Fruit fly (Drosophila melanogaster): Measurements from ENCODE around the gene PGAP1.

PGAP1 gene

DNA sequence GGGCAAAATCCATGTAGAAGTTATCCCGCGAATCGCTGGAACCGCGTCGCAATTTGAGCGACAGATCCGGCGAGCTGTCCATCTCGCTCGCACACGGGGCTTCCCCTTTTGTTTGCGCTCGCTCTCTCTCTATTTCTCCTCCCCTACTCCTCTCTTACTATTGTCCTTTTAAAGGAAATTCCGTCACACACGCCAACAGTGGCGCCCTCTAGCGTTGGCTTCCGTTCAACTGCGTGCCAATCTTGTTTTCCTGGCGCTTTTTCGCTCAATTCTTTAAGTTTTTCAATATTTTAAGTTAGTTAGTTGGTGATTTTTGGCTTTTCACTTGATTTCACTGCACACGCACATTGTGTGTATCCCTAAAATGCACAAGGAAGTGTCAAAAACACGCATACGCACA lies 27.3 kb downstream of the PGAP1 start:
- TF ChIP-seq Hr96 (GFP tag; optimal IDR thresholded peaks at IDR 0.05) (no peak), Clk (GFP tag; optimal IDR thresholded peaks at IDR 0.05) (no peak), pad (GFP tag; optimal IDR thresholded peaks at IDR 0.05) (peak; percentile 53), toe (GFP tag; optimal IDR thresholded peaks at IDR 0.05) (no peak), tj (GFP tag; optimal IDR thresholded peaks at IDR 0.05) (no peak)

DNA sequence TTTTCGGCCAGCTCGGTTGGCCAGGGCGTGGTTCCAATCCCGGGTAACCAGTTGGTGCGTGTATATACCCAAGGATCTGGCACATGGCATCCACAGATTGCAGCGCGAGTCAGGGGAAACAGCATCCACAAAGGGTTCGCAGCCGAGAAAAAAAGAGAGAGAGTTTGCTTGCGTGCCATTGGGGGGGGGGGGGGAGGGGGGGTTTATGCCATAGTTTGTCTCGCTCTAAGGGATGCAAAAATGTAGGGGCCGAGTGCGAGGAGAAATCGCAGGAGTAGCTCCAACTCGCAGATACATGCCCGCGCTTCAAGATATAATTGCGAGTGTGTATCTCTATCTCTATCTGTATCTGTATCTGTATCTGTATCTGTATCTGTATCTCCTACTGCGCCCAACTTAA lies 39.3 kb downstream of the PGAP1 start:
- TF ChIP-seq CG5204 (GFP tag; optimal IDR thresholded peaks at IDR 0.05) (no peak), pad (GFP tag; optimal IDR thresholded peaks at IDR 0.05) (peak; percentile 96), cic (GFP tag; optimal IDR thresholded peaks at IDR 0.05) (no peak)

DNA sequence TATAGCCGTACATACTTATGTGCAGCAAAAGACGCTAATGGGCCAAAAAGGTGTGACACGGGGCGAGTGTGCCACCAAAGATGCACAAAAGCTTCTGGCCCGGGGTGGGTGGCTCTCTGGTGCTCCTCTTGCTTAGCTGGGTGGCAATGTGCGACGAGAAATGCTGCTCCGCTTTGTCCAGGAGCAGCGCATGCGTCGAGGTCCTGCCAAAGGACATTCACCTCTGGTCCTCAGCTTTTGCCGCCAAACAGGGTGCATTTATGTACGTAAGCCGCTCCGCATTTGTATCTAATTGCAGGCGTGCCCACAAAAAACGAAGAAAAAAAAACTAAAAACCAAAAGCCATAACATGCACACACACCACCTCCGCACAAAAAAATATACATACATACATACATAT lies 39.9 kb downstream of the PGAP1 start:
- TF ChIP-seq kay (GFP tag; ENCODE audit: borderline replicate concordance), result no peak
- TF ChIP-seq ovo (GFP tag; optimal IDR thresholded peaks at IDR 0.05), result no peak
- no peak for TF ChIP-seq Mnt (GFP tag; optimal IDR thresholded peaks at IDR 0.05)
- TF ChIP-seq CG5204 (GFP tag; optimal IDR thresholded peaks at IDR 0.05), result no peak
- TF ChIP-seq bab1 (GFP tag; optimal IDR thresholded peaks at IDR 0.05), result no peak
- TF ChIP-seq CG1620 (GFP tag; optimal IDR thresholded peaks at IDR 0.05), result no peak
- no peak for TF ChIP-seq CG7101 (tag; optimal IDR thresholded peaks at IDR 0.05)
- TF ChIP-seq Crg-1 (GFP tag; optimal IDR thresholded peaks at IDR 0.05), result no peak
- no peak for TF ChIP-seq CG11617 (GFP tag; optimal IDR thresholded peaks at IDR 0.05)
- TF ChIP-seq CG33017 (tag; optimal IDR thresholded peaks at IDR 0.05), result no peak
- TF ChIP-seq CG7045 (GFP tag; optimal IDR thresholded peaks at IDR 0.05), result no peak
- TF ChIP-seq tj (GFP tag; optimal IDR thresholded peaks at IDR 0.05), result no peak
- TF ChIP-seq pad (GFP tag; optimal IDR thresholded peaks at IDR 0.05), result no peak
- no peak for TF ChIP-seq Hr96 (GFP tag; optimal IDR thresholded peaks at IDR 0.05)
- no peak for TF ChIP-seq cnc (optimal IDR thresholded peaks at IDR 0.05)
- TF ChIP-seq toe (GFP tag; optimal IDR thresholded peaks at IDR 0.05), result no peak
- no peak for TF ChIP-seq Clk (GFP tag; optimal IDR thresholded peaks at IDR 0.05)
- TF ChIP-seq cic (GFP tag; optimal IDR thresholded peaks at IDR 0.05), result no peak

DNA sequence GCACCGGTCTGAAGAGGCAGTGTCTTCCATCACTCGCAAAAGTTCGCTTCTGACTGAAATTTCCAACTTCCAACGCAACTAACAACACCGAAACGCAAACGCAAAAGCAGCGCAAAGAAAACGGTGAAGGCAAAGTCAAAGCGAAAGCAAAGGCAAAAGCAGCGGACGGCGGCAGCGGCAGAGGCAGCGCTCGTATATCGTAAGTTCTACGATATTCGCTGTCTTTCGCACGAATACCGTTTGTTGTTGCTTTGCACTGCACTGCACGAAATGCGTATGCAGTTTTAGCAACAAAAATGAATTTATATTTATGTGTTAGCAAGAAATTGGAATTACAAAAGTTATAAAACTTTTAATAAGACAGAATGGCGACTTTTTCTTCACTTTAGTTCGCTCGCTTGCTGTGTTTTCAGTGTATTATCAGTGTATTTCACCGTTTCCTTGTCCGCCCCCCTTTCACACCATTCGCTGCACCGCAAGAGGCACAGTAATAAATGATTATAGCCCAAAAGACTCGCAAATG lies 40.8 kb downstream of the PGAP1 start, which contains the start of gene OtopLa:
TSS of gene OtopLa (minus strand) at position 51 of the 523 bp plus-strand sequence.
- peak; percentile 15 for TF ChIP-seq bab1 (GFP tag; optimal IDR thresholded peaks at IDR 0.05)
- TF ChIP-seq ovo (GFP tag; optimal IDR thresholded peaks at IDR 0.05), result no peak
- TF ChIP-seq CG7045 (GFP tag; optimal IDR thresholded peaks at IDR 0.05), result peak; percentile 53
- peak; percentile 5 for TF ChIP-seq CG11617 (GFP tag; optimal IDR thresholded peaks at IDR 0.05)
- TF ChIP-seq cnc (optimal IDR thresholded peaks at IDR 0.05), result no peak
- no peak for TF ChIP-seq Mnt (GFP tag; optimal IDR thresholded peaks at IDR 0.05)
- peak; percentile 23 for TF ChIP-seq toe (GFP tag; optimal IDR thresholded peaks at IDR 0.05)
- no peak for TF ChIP-seq Crg-1 (GFP tag; optimal IDR thresholded peaks at IDR 0.05)
- no peak for TF ChIP-seq kay (GFP tag; ENCODE audit: borderline replicate concordance)
- peak; percentile 51 for TF ChIP-seq CG12768 (GFP tag; optimal IDR thresholded peaks at IDR 0.05)
- TF ChIP-seq CG7101 (tag; optimal IDR thresholded peaks at IDR 0.05), result peak; percentile 20
- TF ChIP-seq CG5204 (GFP tag; optimal IDR thresholded peaks at IDR 0.05), result peak; percentile 45
- TF ChIP-seq CG33017 (tag; optimal IDR thresholded peaks at IDR 0.05), result peak; percentile 51

DNA sequence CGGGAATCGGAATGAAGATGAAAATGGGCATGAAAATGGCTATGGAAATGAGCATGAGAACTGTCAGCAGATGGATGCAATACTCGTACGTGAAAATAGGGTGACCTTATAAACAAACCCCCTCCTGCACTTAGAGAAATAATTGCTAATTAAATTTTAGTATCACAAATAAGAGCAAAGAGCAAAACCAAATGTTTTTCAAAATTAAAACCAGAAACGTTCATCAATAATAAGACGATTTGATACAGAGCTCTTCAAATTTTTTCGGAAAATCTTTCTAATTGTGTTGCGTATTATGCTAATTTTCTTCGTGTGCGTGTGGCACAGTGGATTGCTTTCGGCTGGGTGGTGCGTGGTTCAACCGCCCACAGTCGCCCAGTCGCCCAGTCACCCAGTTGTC lies 43.0 kb downstream of the PGAP1 start:
- no peak for TF ChIP-seq tj (GFP tag; optimal IDR thresholded peaks at IDR 0.05)
- TF ChIP-seq Crg-1 (GFP tag; optimal IDR thresholded peaks at IDR 0.05), result no peak
- no peak for TF ChIP-seq kay (GFP tag; ENCODE audit: borderline replicate concordance)
- TF ChIP-seq CG7045 (GFP tag; optimal IDR thresholded peaks at IDR 0.05), result no peak
- no peak for TF ChIP-seq CG5204 (GFP tag; optimal IDR thresholded peaks at IDR 0.05)
- TF ChIP-seq toe (GFP tag; optimal IDR thresholded peaks at IDR 0.05), result no peak
- TF ChIP-seq cnc (optimal IDR thresholded peaks at IDR 0.05), result no peak
- no peak for TF ChIP-seq cic (GFP tag; optimal IDR thresholded peaks at IDR 0.05)
- TF ChIP-seq bab1 (GFP tag; optimal IDR thresholded peaks at IDR 0.05), result no peak
- no peak for TF ChIP-seq Clk (GFP tag; optimal IDR thresholded peaks at IDR 0.05)
- TF ChIP-seq CG14711 (tag; optimal IDR thresholded peaks at IDR 0.05), result no peak

DNA sequence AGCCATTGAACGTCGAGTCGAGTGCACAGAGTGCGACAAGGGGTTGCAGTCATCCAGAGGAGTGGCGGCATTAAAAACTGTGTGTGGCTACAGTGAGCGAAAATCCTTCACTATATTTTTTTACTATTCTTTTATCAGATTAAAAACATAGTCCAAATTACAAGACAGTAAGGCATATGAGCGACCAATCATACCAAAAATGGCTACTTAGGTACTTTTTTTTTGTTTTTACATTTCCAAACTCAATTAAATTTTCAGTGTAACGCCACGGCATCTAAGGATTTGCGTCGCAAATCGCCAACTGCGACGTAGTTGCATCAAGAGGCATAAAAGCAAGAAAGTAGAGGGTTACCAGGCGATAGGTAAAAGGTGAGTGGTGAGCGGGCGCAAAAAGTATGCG lies 50.2 kb downstream of the PGAP1 start:
- TF ChIP-seq cnc (optimal IDR thresholded peaks at IDR 0.05) (no peak), Hr96 (GFP tag; optimal IDR thresholded peaks at IDR 0.05) (no peak), ovo (GFP tag; optimal IDR thresholded peaks at IDR 0.05) (no peak), Mnt (GFP tag; optimal IDR thresholded peaks at IDR 0.05) (no peak), tj (GFP tag; optimal IDR thresholded peaks at IDR 0.05) (no peak), CG33017 (tag; optimal IDR thresholded peaks at IDR 0.05) (no peak), toe (GFP tag; optimal IDR thresholded peaks at IDR 0.05) (no peak), CG5204 (GFP tag; optimal IDR thresholded peaks at IDR 0.05) (no peak), kay (GFP tag; ENCODE audit: borderline replicate concordance) (no peak), pad (GFP tag; optimal IDR thresholded peaks at IDR 0.05) (no peak), CG12768 (GFP tag; optimal IDR thresholded peaks at IDR 0.05) (no peak), Clk (GFP tag; optimal IDR thresholded peaks at IDR 0.05) (no peak), bab1 (GFP tag; optimal IDR thresholded peaks at IDR 0.05) (no peak), cic (GFP tag; optimal IDR thresholded peaks at IDR 0.05) (no peak), CG1620 (GFP tag; optimal IDR thresholded peaks at IDR 0.05) (no peak), Crg-1 (GFP tag; optimal IDR thresholded peaks at IDR 0.05) (no peak), CG7101 (tag; optimal IDR thresholded peaks at IDR 0.05) (no peak), CG14711 (tag; optimal IDR thresholded peaks at IDR 0.05) (no peak)

DNA sequence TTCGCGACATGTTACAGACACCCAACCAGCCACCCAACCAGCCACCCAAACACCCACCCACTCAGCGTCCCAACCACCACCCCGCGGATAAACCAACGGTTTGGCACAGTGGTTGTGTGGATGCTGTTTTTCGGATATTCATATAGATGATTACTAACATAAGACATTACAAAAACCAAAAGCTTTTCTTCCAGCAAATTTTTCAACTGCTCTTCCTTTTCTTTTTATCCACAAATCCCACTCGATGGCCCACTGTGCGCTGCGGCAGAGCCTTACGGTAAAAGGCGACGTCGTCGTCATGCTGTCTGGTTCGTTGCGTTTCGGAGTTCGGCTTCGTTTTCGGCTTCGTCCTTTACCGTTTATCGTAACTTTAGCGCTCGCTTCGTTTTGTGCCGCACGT lies 50.7 kb downstream of the PGAP1 start:
- TF ChIP-seq CG7101 (tag; optimal IDR thresholded peaks at IDR 0.05) (no peak), Mnt (GFP tag; optimal IDR thresholded peaks at IDR 0.05) (no peak), Clk (GFP tag; optimal IDR thresholded peaks at IDR 0.05) (peak; percentile 9), CG33017 (tag; optimal IDR thresholded peaks at IDR 0.05) (peak; percentile 35), CG12768 (GFP tag; optimal IDR thresholded peaks at IDR 0.05) (peak; percentile 26), CG5204 (GFP tag; optimal IDR thresholded peaks at IDR 0.05) (peak; percentile 15), CG7045 (GFP tag; optimal IDR thresholded peaks at IDR 0.05) (peak; percentile 30), ovo (GFP tag; optimal IDR thresholded peaks at IDR 0.05) (no peak)
